Worm (Caenorhabditis elegans): ENCODE results near the gene gei-13.

DNA sequence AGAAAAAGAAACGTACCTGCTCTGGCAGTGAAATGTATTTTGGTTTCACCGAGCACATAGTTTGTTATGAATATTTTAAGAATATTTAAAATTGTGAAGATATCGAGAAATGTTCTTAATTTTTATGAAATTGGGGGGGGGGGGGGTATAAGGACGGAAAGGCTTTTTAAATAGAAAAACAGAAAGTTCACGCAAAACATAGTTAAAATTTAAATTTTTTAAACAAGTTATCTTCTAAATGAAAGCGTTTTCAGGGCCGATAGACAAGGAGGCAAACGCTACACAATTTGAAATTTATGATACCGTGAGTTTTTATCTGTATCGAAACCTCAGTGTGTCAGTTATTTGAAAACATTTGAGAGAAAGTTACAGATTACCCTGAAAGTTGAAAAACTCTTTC lies 18.9 kb upstream of the gei-13 start, which contains the start of gene C15H7.4:
- no peak for TF ChIP-seq efl-3 (GFP tag; optimal IDR thresholded peaks at IDR 0.05)
- no peak for TF ChIP-seq efl-1 (optimal IDR thresholded peaks at IDR 0.05)
- TF ChIP-seq efl-1 (GFP tag; optimal IDR thresholded peaks at IDR 0.05 in 1 of 2) = no peak
- no peak for TF ChIP-seq pqm-1 (tag; optimal IDR thresholded peaks at IDR 0.05)
- no peak for TF ChIP-seq sox-4 (tag; optimal IDR thresholded peaks at IDR 0.05)
- TF ChIP-seq swsn-7 (tag; optimal IDR thresholded peaks at IDR 0.05) = no peak
- no peak for TF ChIP-seq skn-1 (tag; optimal IDR thresholded peaks at IDR 0.05)
- TF ChIP-seq aly-2 (tag; optimal IDR thresholded peaks at IDR 0.05) = no peak
- no peak for TF ChIP-seq ama-1 (optimal IDR thresholded peaks at IDR 0.05)
- no peak for TF ChIP-seq ceh-82 (tag; optimal IDR thresholded peaks at IDR 0.05)
- TF ChIP-seq fos-1 (tag; optimal IDR thresholded peaks at IDR 0.05) = no peak
- no peak for TF ChIP-seq nhr-20 (tag; optimal IDR thresholded peaks at IDR 0.05)
- no peak for TF ChIP-seq egl-13 (tag; optimal IDR thresholded peaks at IDR 0.05)
